Worm (Caenorhabditis elegans) whole organism, midembryonic: ENCODE results near the gene prp-19.

Experiments
- T22C8.4 ChIP-seq: fragments of 200-800 bp; sonication (Bioruptor generic); IDR thresholded peaks from 2 replicates; pipeline ENCODE4 v1.3.6; 2022; ENCODE audit warnings: missing genetic modification characterization, missing compliant biosample characterization
- flt-1 ChIP-seq: fragments of 200-800 bp; sonication (Bioruptor generic); IDR thresholded peaks from 2 replicates; pipeline ENCODE4 v1.3.6; 2022; ENCODE audit warnings: missing genetic modification characterization, missing compliant biosample characterization
- klf-2 ChIP-seq: fragments of 200-800 bp; sonication (Bioruptor generic); conservative IDR thresholded peaks from 2 replicates; pipeline ENCODE4 v1.3.6; 2022; ENCODE audit warnings: missing genetic modification reagents, missing genetic modification characterization, missing compliant biosample characterization
- ref-1 ChIP-seq: fragments of 200-800 bp; sonication (Bioruptor generic); conservative IDR thresholded peaks from 2 replicates; pipeline ENCODE4 v1.3.6; 2022; ENCODE audit warnings: missing genetic modification reagents, missing genetic modification characterization, missing compliant biosample characterization
- tab-1 ChIP-seq: fragments of 200-800 bp; sonication (Bioruptor generic); IDR thresholded peaks from 2 replicates; pipeline ENCODE4 v1.3.6; 2022; ENCODE audit warnings: missing genetic modification characterization, missing compliant biosample characterization
- ztf-23 ChIP-seq: fragments of 200-800 bp; sonication (Bioruptor generic); IDR thresholded peaks from 2 replicates; pipeline ENCODE4 v1.3.6; 2022; ENCODE audit warnings: missing genetic modification reagents, missing genetic modification characterization, missing compliant biosample characterization

ce11 chrIII:5138940-5139533 is 32.8 kb downstream of the prp-19 start:
- no peak for TF ChIP-seq klf-2
- no peak for TF ChIP-seq tab-1 (GFP tag; lab: Robert Waterston, UW)
- no peak for TF ChIP-seq ztf-23 (GFP tag; lab: Robert Waterston, UW)
- TF ChIP-seq flt-1 (GFP tag; lab: Robert Waterston, UW): no peak
- no peak for TF ChIP-seq T22C8.4
- no peak for TF ChIP-seq ref-1 (GFP tag; lab: Robert Waterston, UW)
